Worm (Caenorhabditis elegans): Measurements from ENCODE around the gene B0403.5.
A peak's percentile ranks its signal among the peaks of the same experiment; 100 is the strongest.

The B0403.5 gene

ce11 chrX:7100290-7100689 is 42.8 kb downstream of the B0403.5 start, which contains the start of gene C36B7.6 (continued):
- no peak for TF ChIP-seq unc-86 (tag; optimal IDR thresholded peaks at IDR 0.05)

DNA sequence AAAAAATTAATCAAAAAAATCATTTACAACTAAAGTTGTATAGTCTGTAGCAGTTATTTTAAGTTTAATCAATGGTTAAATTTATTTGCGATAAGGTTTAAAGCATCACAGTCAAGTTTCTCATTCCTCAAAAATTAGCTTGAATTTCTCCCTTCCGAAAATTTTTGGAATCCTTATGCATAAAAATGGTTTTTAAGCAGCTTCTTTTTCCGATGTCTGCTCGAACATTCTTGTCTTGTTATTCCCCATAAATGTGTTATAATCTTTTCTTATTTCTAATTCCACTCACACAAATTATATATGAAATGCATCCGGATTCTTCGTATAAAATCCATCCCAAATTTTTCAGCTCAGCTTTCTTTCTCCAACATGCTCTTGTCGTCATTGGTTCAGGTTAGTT is 44.0 kb downstream of the B0403.5 start, which contains the start of gene C36B7.3:
C36B7.3 (plus strand) TSS at position 301 of the 400 bp plus-strand sequence.
- TF ChIP-seq nhr-76 (tag; optimal IDR thresholded peaks at IDR 0.05) (no peak), skn-1 (tag; optimal IDR thresholded peaks at IDR 0.05) (no peak), dsc-1 (tag; optimal IDR thresholded peaks at IDR 0.05) (peak; percentile 3), hpl-2 (GFP tag; optimal IDR thresholded peaks at IDR 0.05) (no peak)

DNA sequence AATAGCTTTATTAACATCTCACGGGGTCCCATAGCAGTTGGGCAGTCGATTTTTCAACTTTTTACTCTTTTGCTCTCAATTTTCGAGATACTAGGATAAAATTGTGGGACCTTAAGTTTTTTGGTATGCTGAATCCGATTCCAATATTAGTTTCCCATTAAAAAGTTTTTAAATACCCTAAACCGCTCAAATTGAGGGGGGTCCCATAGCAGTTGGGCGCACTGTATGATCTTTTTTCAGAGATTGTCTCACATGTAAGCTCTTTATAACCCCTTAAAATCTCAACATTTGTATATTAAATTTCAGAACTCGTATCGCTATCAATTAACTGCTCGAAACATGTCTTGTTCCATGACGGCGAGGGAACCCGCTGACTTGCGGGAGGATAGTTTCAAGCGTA is 48.6 kb downstream of the B0403.5 start, which contains the start of gene C36B7.2:
C36B7.2 (plus strand) TSS at position 301 of the 400 bp plus-strand sequence.
- no peak for TF ChIP-seq tbx-2 (tag; optimal IDR thresholded peaks at IDR 0.05)
- TF ChIP-seq fos-1 (tag; optimal IDR thresholded peaks at IDR 0.05), result no peak
- no peak for TF ChIP-seq blmp-1 (tag; optimal IDR thresholded peaks at IDR 0.05)
- no peak for TF ChIP-seq nhr-85 (tag)
- no peak for TF ChIP-seq lir-3 (tag; optimal IDR thresholded peaks at IDR 0.05; ENCODE audit: poor library complexity)
- no peak for TF ChIP-seq dpl-1 (GFP tag; optimal IDR thresholded peaks at IDR 0.05)
- no peak for TF ChIP-seq snpc-4 (tag; optimal IDR thresholded peaks at IDR 0.05)
- TF ChIP-seq ceh-8 (GFP tag; optimal IDR thresholded peaks at IDR 0.05), result no peak
- no peak for TF ChIP-seq fkh-10 (GFP tag; optimal IDR thresholded peaks at IDR 0.05)
- no peak for TF ChIP-seq ceh-82 (tag; optimal IDR thresholded peaks at IDR 0.05)
- TF ChIP-seq hlh-17 (GFP tag; optimal IDR thresholded peaks at IDR 0.05; ENCODE audit: borderline replicate concordance), result no peak
- TF ChIP-seq tlp-1 (tag; optimal IDR thresholded peaks at IDR 0.05), result no peak
- TF ChIP-seq fkh-4 (tag; optimal IDR thresholded peaks at IDR 0.05; ENCODE audit: borderline replicate concordance), result no peak
- no peak for TF ChIP-seq ztf-4 (tag; optimal IDR thresholded peaks at IDR 0.05)
- no peak for TF ChIP-seq aha-1 (tag; optimal IDR thresholded peaks at IDR 0.05)
- no peak for TF ChIP-seq elt-2 (tag; optimal IDR thresholded peaks at IDR 0.05)
